Fruit fly (Drosophila melanogaster) whole organism, embryonic: ENCODE data around the gene scrt.

Experiments used
- Abd-B ChIP-seq: fragments of 200-800 bp; sonication (Bioruptor generic); optimal IDR thresholded peaks from 2 replicates; lab custom pipeline; 2018; ENCODE audit warnings: missing biosample characterization, mild to moderate bottlenecking, missing genetic modification characterization, moderate library complexity
- CG10267 ChIP-seq: fragments of 200-800 bp; sonication (Bioruptor generic); optimal IDR thresholded peaks from 2 replicates; lab custom pipeline; 2018; ENCODE audit warnings: missing biosample characterization, mild to moderate bottlenecking, missing genetic modification characterization, moderate library complexity
- CG10543 ChIP-seq: fragments of 200-800 bp; sonication (Bioruptor generic); optimal IDR thresholded peaks from 3 replicates; lab custom pipeline; 2017; ENCODE audit warnings: missing biosample characterization, mild to moderate bottlenecking, missing genetic modification characterization, moderate library complexity
- CG12219 ChIP-seq: fragments of 200-800 bp; sonication (Bioruptor generic); optimal IDR thresholded peaks from 3 replicates; lab custom pipeline; 2018; ENCODE audit warnings: missing biosample characterization, mild to moderate bottlenecking, missing genetic modification characterization
- CG13894 ChIP-seq: fragments of 200-800 bp; sonication (Bioruptor generic); optimal IDR thresholded peaks from 3 replicates; lab custom pipeline; 2018; ENCODE audit warnings: missing biosample characterization, mild to moderate bottlenecking, missing genetic modification characterization, moderate library complexity
- CG16863 ChIP-seq: fragments of 200-800 bp; sonication (Bioruptor generic); optimal IDR thresholded peaks from 3 replicates; lab custom pipeline; 2016; ENCODE audit warnings: missing biosample characterization, missing genetic modification characterization
- CG17186 ChIP-seq: fragments of 200-800 bp; sonication (Bioruptor generic); optimal IDR thresholded peaks from 3 replicates; lab custom pipeline; 2017; ENCODE audit warnings: missing biosample characterization, missing genetic modification reagents, missing genetic modification characterization
- CG17568 ChIP-seq: fragments of 200-800 bp; sonication (Bioruptor generic); optimal IDR thresholded peaks from 2 replicates; lab custom pipeline; 2018; ENCODE audit warnings: missing biosample characterization, mild to moderate bottlenecking, missing genetic modification characterization, moderate library complexity
- CG18262 ChIP-seq: fragments of 200-800 bp; optimal IDR thresholded peaks from 3 replicates; lab custom pipeline; 2019; ENCODE audit warnings: missing biosample characterization, mild to moderate bottlenecking, missing genetic modification characterization, moderate library complexity
- CG30020 ChIP-seq: fragments of 200-800 bp; optimal IDR thresholded peaks from 2 replicates; lab custom pipeline; 2019; ENCODE audit warnings: missing biosample characterization, mild to moderate bottlenecking, missing genetic modification characterization, moderate library complexity
- CG33557 ChIP-seq: fragments of 200-800 bp; sonication (Bioruptor generic); optimal IDR thresholded peaks from 2 replicates; lab custom pipeline; 2019; ENCODE audit warnings: missing biosample characterization, mild to moderate bottlenecking, missing genetic modification characterization, moderate library complexity
- CG4328 ChIP-seq: fragments of 200-800 bp; sonication (Bioruptor generic); optimal IDR thresholded peaks from 3 replicates; lab custom pipeline; 2017; ENCODE audit warnings: missing biosample characterization, missing genetic modification reagents, missing genetic modification characterization
- CG5245 ChIP-seq: fragments of 200-800 bp; sonication (Bioruptor generic); optimal IDR thresholded peaks from 3 replicates; lab custom pipeline; 2016; ENCODE audit warnings: missing biosample characterization, missing genetic modification characterization
- CG6689 ChIP-seq: fragments of 200-800 bp; sonication (Bioruptor generic); IDR thresholded peaks from 2 replicates; pipeline ENCODE4 v1.3.6; 2022; ENCODE audit warnings: missing biosample characterization, missing genetic modification characterization
- CG6765 ChIP-seq: fragments of 200-800 bp; sonication (Bioruptor generic); optimal IDR thresholded peaks from 3 replicates; lab custom pipeline; 2017; ENCODE audit warnings: missing biosample characterization, mild to moderate bottlenecking, missing genetic modification characterization
- CG7745 ChIP-seq: fragments of 200-800 bp; sonication (Bioruptor generic); optimal IDR thresholded peaks from 2 replicates; lab custom pipeline; 2018; ENCODE audit warnings: missing biosample characterization, mild to moderate bottlenecking, missing genetic modification characterization, moderate library complexity
- CG7963 ChIP-seq: fragments of 200-800 bp; sonication (Bioruptor generic); IDR thresholded peaks from 3 replicates; pipeline ENCODE4 v1.3.6; 2022; ENCODE audit warnings: missing biosample characterization, missing genetic modification characterization; ENCODE audit not compliant: partially characterized antibody
- CG8478 ChIP-seq: fragments of >200 bp; optimal IDR thresholded peaks from 2 replicates; lab custom pipeline; 2018
- CG8924 ChIP-seq: fragments of 200-800 bp; optimal IDR thresholded peaks from 3 replicates; lab custom pipeline; 2019; ENCODE audit warnings: missing biosample characterization, mild to moderate bottlenecking, missing genetic modification characterization, moderate library complexity
- CG9817 ChIP-seq: fragments of 200-800 bp; sonication (Bioruptor generic); optimal IDR thresholded peaks from 2 replicates; lab custom pipeline; 2018; ENCODE audit warnings: missing biosample characterization, mild to moderate bottlenecking, missing genetic modification characterization, moderate library complexity
- CTCF ChIP-seq: fragments of 200-800 bp; sonication (Bioruptor generic); optimal IDR thresholded peaks from 2 replicates; lab custom pipeline; 2017; ENCODE audit warnings: missing biosample characterization, mild to moderate bottlenecking, missing genetic modification characterization, moderate library complexity
- Dll ChIP-seq: fragments of 200-800 bp; sonication (Bioruptor generic); IDR thresholded peaks from 4 replicates; pipeline ENCODE4 v1.3.6; 2022; ENCODE audit warnings: missing biosample characterization, missing genetic modification characterization; ENCODE audit not compliant: partially characterized antibody
- Doc3 ChIP-seq: fragments of 200-800 bp; sonication (Bioruptor generic); IDR thresholded peaks from 3 replicates; pipeline ENCODE4 v1.3.6; 2022; ENCODE audit warnings: missing biosample characterization, missing genetic modification characterization; ENCODE audit not compliant: partially characterized antibody
- Dref ChIP-seq: fragments of 200-800 bp; sonication (Bioruptor generic); IDR thresholded peaks from 2 replicates; pipeline ENCODE4 v1.3.6; 2022; ENCODE audit warnings: missing biosample characterization, missing genetic modification characterization
- Ets97D ChIP-seq: fragments of 200-800 bp; sonication (Bioruptor generic); optimal IDR thresholded peaks from 3 replicates; lab custom pipeline; 2016; ENCODE audit warnings: missing biosample characterization, missing genetic modification characterization
- HmgD ChIP-seq: fragments of 200-800 bp; sonication (Bioruptor generic); optimal IDR thresholded peaks from 3 replicates; lab custom pipeline; 2016; ENCODE audit warnings: missing biosample characterization, missing genetic modification characterization
- Hr51 ChIP-seq, 2 experiments: fragments of 200-800 bp; sonication (Bioruptor generic); optimal IDR thresholded peaks; 2 replicates in 1 of 2; 3 replicates in 1 of 2; lab custom pipeline; 2016 to 2018; ENCODE audit warnings: missing biosample characterization in 2 of 2, missing genetic modification characterization in 2 of 2, mild to moderate bottlenecking in 1 of 2, moderate library complexity in 1 of 2
- Mad ChIP-seq: fragments of 200-800 bp; sonication (Bioruptor generic); optimal IDR thresholded peaks from 2 replicates; lab custom pipeline; 2016; ENCODE audit warnings: missing biosample characterization, missing genetic modification characterization
- NFAT ChIP-seq: fragments of 200-800 bp; sonication (Bioruptor generic); IDR thresholded peaks from 2 replicates; pipeline ENCODE4 v1.3.6; 2022; ENCODE audit warnings: missing biosample characterization, missing genetic modification characterization
- PHDP ChIP-seq: fragments of 200-800 bp; sonication (Bioruptor generic); optimal IDR thresholded peaks from 3 replicates; lab custom pipeline; 2018; ENCODE audit warnings: missing biosample characterization, mild to moderate bottlenecking, missing genetic modification characterization, moderate library complexity
- Scr ChIP-seq: fragments of 200-800 bp; sonication (Bioruptor generic); IDR thresholded peaks from 2 replicates; pipeline ENCODE4 v1.3.6; 2022; ENCODE audit warnings: missing biosample characterization, missing genetic modification characterization; ENCODE audit not compliant: partially characterized antibody
- Stat92E ChIP-seq, 3 experiments: fragments of >200 bp in 2 of 3; fragments of 200-800 bp in 1 of 3; sonication (Bioruptor generic) in 1 of 3; optimal IDR thresholded peaks; 2 replicates each; lab custom pipeline; 2017 to 2019; ENCODE audit warnings: missing biosample characterization in 3 of 3, missing genetic modification characterization in 3 of 3, mild to moderate bottlenecking in 1 of 3, moderate library complexity in 1 of 3
- Xbp1 ChIP-seq: fragments of 200-800 bp; sonication (Bioruptor generic); optimal IDR thresholded peaks from 3 replicates; lab custom pipeline; 2016; ENCODE audit warnings: missing biosample characterization, mild to moderate bottlenecking, missing genetic modification characterization
- ara ChIP-seq: fragments of 200-800 bp; sonication (Bioruptor generic); IDR thresholded peaks from 2 replicates; pipeline ENCODE4 v1.3.6; 2022; ENCODE audit warnings: missing biosample characterization, missing genetic modification characterization
- btn ChIP-seq: fragments of 200-800 bp; sonication (Bioruptor generic); optimal IDR thresholded peaks from 2 replicates; lab custom pipeline; 2016; ENCODE audit warnings: missing biosample characterization, missing genetic modification characterization
- exex ChIP-seq: fragments of 200-800 bp; sonication (Bioruptor generic); optimal IDR thresholded peaks from 4 replicates; lab custom pipeline; 2018; ENCODE audit warnings: missing biosample characterization, mild to moderate bottlenecking, missing genetic modification characterization, moderate library complexity
- h ChIP-seq: fragments of >200 bp; optimal IDR thresholded peaks from 2 replicates; lab custom pipeline; 2017
- her ChIP-seq: fragments of 200-800 bp; sonication (Bioruptor generic); optimal IDR thresholded peaks from 2 replicates; lab custom pipeline; 2016; ENCODE audit warnings: missing biosample characterization, missing genetic modification characterization
- jing ChIP-seq: fragments of 200-800 bp; sonication (Bioruptor generic); optimal IDR thresholded peaks from 2 replicates; lab custom pipeline; 2018; ENCODE audit warnings: missing biosample characterization, mild to moderate bottlenecking, missing genetic modification characterization
- mam ChIP-seq: fragments of 200-800 bp; sonication (Bioruptor generic); optimal IDR thresholded peaks from 3 replicates; lab custom pipeline; 2016; ENCODE audit warnings: missing biosample characterization, missing genetic modification characterization
- mirr ChIP-seq: fragments of 200-800 bp; sonication (Bioruptor generic); optimal IDR thresholded peaks from 3 replicates; lab custom pipeline; 2018; ENCODE audit warnings: missing biosample characterization, mild to moderate bottlenecking, missing genetic modification characterization
- org-1 ChIP-seq: fragments of 200-800 bp; sonication (Bioruptor generic); optimal IDR thresholded peaks from 2 replicates; lab custom pipeline; 2017; ENCODE audit warnings: missing biosample characterization, missing genetic modification characterization
- phol ChIP-seq: fragments of 200-800 bp; sonication (Bioruptor generic); optimal IDR thresholded peaks from 3 replicates; lab custom pipeline; 2018; ENCODE audit warnings: missing biosample characterization, mild to moderate bottlenecking, missing genetic modification characterization, moderate library complexity
- prd ChIP-seq, 3 experiments: fragments of >200 bp in 2 of 3; fragments of 200-800 bp in 1 of 3; sonication (Bioruptor generic) in 1 of 3; optimal IDR thresholded peaks in 2 of 3; IDR thresholded peaks in 1 of 3; 2 replicates in 2 of 3; 3 replicates in 1 of 3; pipeline versions ENCODE4 v1.3.6 to Lab custom; 2017 to 2022; ENCODE audit warnings: missing biosample characterization in 1 of 3, missing genetic modification characterization in 1 of 3
- sens-2 ChIP-seq: fragments of 200-800 bp; sonication (Bioruptor generic); IDR thresholded peaks from 2 replicates; pipeline ENCODE4 v1.3.6; 2022; ENCODE audit warnings: missing biosample characterization, missing genetic modification characterization
- shn ChIP-seq: fragments of 200-800 bp; sonication (Bioruptor generic); optimal IDR thresholded peaks from 3 replicates; lab custom pipeline; 2016; ENCODE audit warnings: missing biosample characterization, missing genetic modification characterization
- slbo ChIP-seq: fragments of 200-800 bp; sonication (Bioruptor generic); IDR thresholded peaks from 2 replicates; pipeline ENCODE4 v1.3.6; 2022; ENCODE audit warnings: missing biosample characterization, missing genetic modification characterization
- sqz ChIP-seq: fragments of 200-800 bp; sonication (Bioruptor generic); optimal IDR thresholded peaks from 3 replicates; lab custom pipeline; 2018; ENCODE audit warnings: missing biosample characterization, mild to moderate bottlenecking, missing genetic modification characterization
- stc ChIP-seq: fragments of 200-800 bp; sonication (Bioruptor generic); IDR thresholded peaks from 2 replicates; pipeline ENCODE4 v1.3.6; 2022; ENCODE audit warnings: missing biosample characterization, missing genetic modification characterization
- trh ChIP-seq: fragments of 200-800 bp; sonication (Bioruptor generic); optimal IDR thresholded peaks from 2 replicates; lab custom pipeline; 2016; ENCODE audit warnings: missing biosample characterization, missing genetic modification characterization
- zf30C ChIP-seq: fragments of 200-800 bp; sonication (Bioruptor generic); optimal IDR thresholded peaks from 3 replicates; lab custom pipeline; 2018; ENCODE audit warnings: missing biosample characterization, mild to moderate bottlenecking, missing genetic modification characterization

Gene scrt

dm6 chr3L:4016754-4017153 is 33.1 kb downstream of the scrt start (continued):
- TF ChIP-seq Doc3 (GFP tag; lab: Robert Waterston, UW) (no peak), CG16863 (GFP tag; lab: Kevin White, UChicago) (peak; percentile 65), CG17186 (GFP tag; lab: Kevin White, UChicago) (peak; percentile 42), CG7963 (GFP tag; lab: Robert Waterston, UW) (no peak), Abd-B (GFP tag; lab: Kevin White, UChicago) (peak; percentile 70), h (lab: Kevin White, UChicago) (no peak), CG8924 (tag; lab: Kevin White, UChicago) (peak; percentile 61), jing (GFP tag; lab: Kevin White, UChicago) (peak; percentile 76), Dll (no peak), sens-2 (peak; percentile 75; the same call in 1 of the 2 replicates), CG17568 (GFP tag; lab: Kevin White, UChicago) (no peak), Scr (no peak), Stat92E (GFP tag; optimal IDR thresholded peaks at IDR 0.05; lab: Kevin White, UChicago) (no peak), CG10543 (no peak), phol (peak; percentile 76), btn (GFP tag; lab: Kevin White, UChicago) (peak; percentile 54), her (peak; percentile 12), PHDP (tag; lab: Kevin White, UChicago) (peak; percentile 48), zf30C (GFP tag; lab: Kevin White, UChicago) (no peak), CG4328 (GFP tag; lab: Kevin White, UChicago) (no peak), CG9817 (peak; percentile 28), Hr51 (GFP tag; optimal IDR thresholded peaks at IDR 0.05; lab: Kevin White, UChicago) (peak in 1 of 2 experiments; percentile 7), CG30020 (no peak), CG18262 (tag; lab: Kevin White, UChicago) (peak; percentile 77), Mad (peak; percentile 24), HmgD (GFP tag; lab: Kevin White, UChicago) (no peak), NFAT (GFP tag; lab: Robert Waterston, UW) (0 out of 2 replicates have a peak, but pooled peaks have one; percentile 31), CG7745 (no peak), sqz (GFP tag; lab: Kevin White, UChicago) (peak; percentile 3), CG5245 (GFP tag; lab: Kevin White, UChicago) (peak; percentile 69), shn (peak; percentile 36), CTCF (no peak), trh (GFP tag; lab: Kevin White, UChicago) (peak; percentile 24), Xbp1 (GFP tag; lab: Kevin White, UChicago) (peak; percentile 75), ara (GFP tag; lab: Robert Waterston, UW) (peak; percentile 90), CG12219 (GFP tag; lab: Kevin White, UChicago) (peak; percentile 65), mirr (GFP tag; lab: Kevin White, UChicago) (no peak), prd (optimal IDR thresholded peaks at IDR 0.05; lab: Kevin White, UChicago) (no peak), prd (GFP tag; IDR thresholded peaks at IDR 0.05; lab: Robert Waterston, UW) (peak; percentile 92), CG6765 (GFP tag; lab: Kevin White, UChicago) (no peak), CG33557 (GFP tag; lab: Kevin White, UChicago) (peak; percentile 68), CG10267 (tag; lab: Kevin White, UChicago) (peak; percentile 58), exex (no peak), CG6689 (peak; percentile 72), org-1 (peak; percentile 21), Ets97D (GFP tag; lab: Kevin White, UChicago) (peak; percentile 4), Dref (no peak), CG13894 (no peak), mam (GFP tag; lab: Kevin White, UChicago) (peak; percentile 39), stc (peak; percentile 40; the same call in 1 of the 2 replicates), CG8478 (lab: Kevin White, UChicago) (no peak), slbo (GFP tag; lab: Robert Waterston, UW) (peak; percentile 58)
